Worm (Caenorhabditis elegans) whole organism, midembryonic: Measurements from ENCODE around the gene T02B11.8.
"Not testable (repeated sequence)": the region's sequence is repeated elsewhere in the genome, so short reads cannot be mapped to it uniquely, and the experiment has no call there.

ENCODE experiments used
- T22C8.4 ChIP-seq: fragments of 200-800 bp; sonication (Bioruptor generic); IDR thresholded peaks from 2 replicates; pipeline ENCODE4 v1.3.6; 2022; ENCODE audit warnings: missing genetic modification characterization, missing compliant biosample characterization
- cog-1 ChIP-seq: sonication (generic microtip); optimal IDR thresholded peaks from 2 replicates; lab custom pipeline; 2016; ENCODE audit warnings: missing genetic modification characterization, missing compliant biosample characterization
- flt-1 ChIP-seq: fragments of 200-800 bp; sonication (Bioruptor generic); IDR thresholded peaks from 2 replicates; pipeline ENCODE4 v1.3.6; 2022; ENCODE audit warnings: missing genetic modification characterization, missing compliant biosample characterization
- klf-2 ChIP-seq: fragments of 200-800 bp; sonication (Bioruptor generic); conservative IDR thresholded peaks from 2 replicates; pipeline ENCODE4 v1.3.6; 2022; ENCODE audit warnings: missing genetic modification reagents, missing genetic modification characterization, missing compliant biosample characterization
- med-1 ChIP-seq: sonication (generic microtip); optimal IDR thresholded peaks from 2 replicates; lab custom pipeline; 2017; ENCODE audit warnings: missing genetic modification characterization, mild to moderate bottlenecking, missing compliant biosample characterization, antibody characterized with exemption, missing genetic modification reagents; ENCODE audit not compliant: insufficient read depth
- ref-1 ChIP-seq: fragments of 200-800 bp; sonication (Bioruptor generic); conservative IDR thresholded peaks from 2 replicates; pipeline ENCODE4 v1.3.6; 2022; ENCODE audit warnings: missing genetic modification reagents, missing genetic modification characterization, missing compliant biosample characterization
- tab-1 ChIP-seq: fragments of 200-800 bp; sonication (Bioruptor generic); IDR thresholded peaks from 2 replicates; pipeline ENCODE4 v1.3.6; 2022; ENCODE audit warnings: missing genetic modification characterization, missing compliant biosample characterization
- ztf-23 ChIP-seq: fragments of 200-800 bp; sonication (Bioruptor generic); IDR thresholded peaks from 2 replicates; pipeline ENCODE4 v1.3.6; 2022; ENCODE audit warnings: missing genetic modification reagents, missing genetic modification characterization, missing compliant biosample characterization
- ztf-29 ChIP-seq: fragments of 200-800 bp; sonication (Bioruptor generic); IDR thresholded peaks from 2 replicates; pipeline ENCODE4 v1.3.6; 2022; ENCODE audit warnings: missing genetic modification reagents, missing genetic modification characterization, missing compliant biosample characterization

Gene T02B11.8

DNA sequence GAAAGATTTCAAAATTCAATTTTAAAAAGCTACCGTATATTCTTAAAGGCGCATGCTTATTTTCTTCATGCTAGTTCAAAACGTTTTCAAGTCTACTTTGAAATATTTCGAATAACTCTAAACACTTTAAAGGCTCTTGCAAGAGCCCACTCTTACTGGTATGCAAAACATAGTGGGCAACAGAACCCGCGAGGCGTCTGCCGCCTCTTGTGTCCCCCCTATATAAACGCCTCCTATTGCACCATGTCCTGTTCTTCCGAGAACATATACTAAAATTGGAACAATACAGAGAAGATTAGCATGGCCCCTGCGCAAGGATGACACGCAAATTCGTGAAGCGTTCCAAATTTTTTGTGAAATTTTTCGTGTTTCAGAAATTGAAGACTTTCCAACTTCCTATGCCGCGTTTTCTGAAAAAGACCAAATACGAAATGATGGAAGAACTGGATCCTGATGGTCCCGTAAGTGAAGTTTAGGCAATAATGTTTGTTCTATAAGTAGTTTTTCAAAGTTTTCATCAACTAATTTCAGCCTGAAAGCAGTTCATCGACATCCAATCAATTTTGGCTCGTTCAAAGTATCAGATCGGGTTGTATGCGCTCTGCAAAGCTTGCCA is 19.5 kb downstream of the T02B11.8 start:
- 0 out of 2 replicates have a peak, but pooled peaks have one; percentile 17 for TF ChIP-seq ztf-29 (GFP tag; lab: Robert Waterston, UW)
- 0 out of 2 replicates have a peak, but pooled peaks have one; percentile 49 for TF ChIP-seq flt-1 (GFP tag; lab: Robert Waterston, UW)
- no peak for TF ChIP-seq klf-2 (GFP tag; lab: Robert Waterston, UW)

DNA sequence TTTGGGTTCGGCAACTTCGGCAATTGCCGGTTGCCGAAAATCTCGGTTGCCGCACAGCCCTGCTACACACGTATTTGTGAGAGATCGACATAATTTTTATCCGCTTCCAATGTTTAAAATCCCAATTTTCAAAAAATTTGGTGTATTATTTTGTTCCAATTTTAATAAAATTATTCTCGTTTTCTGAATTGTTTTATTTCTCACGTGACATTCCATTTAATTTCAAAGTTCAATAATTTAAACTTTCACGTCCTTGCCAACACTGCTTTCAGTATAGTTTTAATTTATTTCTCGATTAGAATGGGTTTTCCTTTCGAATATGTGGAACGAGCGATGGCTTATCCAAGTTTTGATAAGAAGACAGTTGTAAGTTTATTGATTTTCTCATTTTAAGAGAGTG is 21.9 kb downstream of the T02B11.8 start, which contains the start of gene K09C6.2:
Gene K09C6.2, plus strand, starts transcription at position 301 of the 400 bp plus-strand sequence.
- TF ChIP-seq ztf-29 (GFP tag; lab: Robert Waterston, UW) (no peak), flt-1 (GFP tag; lab: Robert Waterston, UW) (no peak), klf-2 (GFP tag; lab: Robert Waterston, UW) (no peak), ztf-23 (GFP tag; lab: Robert Waterston, UW) (no peak), tab-1 (GFP tag; lab: Robert Waterston, UW) (no peak), ref-1 (GFP tag; lab: Robert Waterston, UW) (no peak), med-1 (no peak), cog-1 (no peak), T22C8.4 (no peak)

DNA sequence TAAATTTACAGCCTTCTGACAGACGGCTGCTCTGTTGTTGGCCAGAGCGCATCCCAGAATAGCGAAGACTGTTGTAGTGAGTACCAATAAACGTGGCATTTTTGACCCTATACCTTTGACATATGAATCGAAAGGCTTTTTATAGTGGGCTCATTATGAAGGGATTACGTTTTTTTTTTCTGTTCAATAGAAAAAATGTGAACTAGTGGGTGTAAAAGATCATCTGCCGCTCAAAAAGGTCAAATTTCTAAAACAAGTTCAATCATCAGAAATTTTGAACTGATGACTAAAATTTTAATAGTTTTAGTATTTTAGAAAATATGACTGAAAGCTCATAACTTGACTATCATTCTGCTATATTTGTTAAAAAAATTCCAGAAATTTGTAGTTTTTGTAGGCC is 23.5 kb downstream of the T02B11.8 start, which contains the start of gene K09C6.9:
Gene K09C6.9, minus strand, starts transcription at position 101 of the 400 bp plus-strand sequence.
- no peak for TF ChIP-seq med-1
- TF ChIP-seq ztf-23 (GFP tag; lab: Robert Waterston, UW) = no peak
- TF ChIP-seq ztf-29 (GFP tag; lab: Robert Waterston, UW) = no peak
- no peak for TF ChIP-seq flt-1 (GFP tag; lab: Robert Waterston, UW)
- no peak for TF ChIP-seq ref-1 (GFP tag; lab: Robert Waterston, UW)
- TF ChIP-seq T22C8.4 = no peak
- no peak for TF ChIP-seq cog-1
- TF ChIP-seq klf-2 (GFP tag; lab: Robert Waterston, UW) = no peak
- no peak for TF ChIP-seq tab-1 (GFP tag; lab: Robert Waterston, UW)

DNA sequence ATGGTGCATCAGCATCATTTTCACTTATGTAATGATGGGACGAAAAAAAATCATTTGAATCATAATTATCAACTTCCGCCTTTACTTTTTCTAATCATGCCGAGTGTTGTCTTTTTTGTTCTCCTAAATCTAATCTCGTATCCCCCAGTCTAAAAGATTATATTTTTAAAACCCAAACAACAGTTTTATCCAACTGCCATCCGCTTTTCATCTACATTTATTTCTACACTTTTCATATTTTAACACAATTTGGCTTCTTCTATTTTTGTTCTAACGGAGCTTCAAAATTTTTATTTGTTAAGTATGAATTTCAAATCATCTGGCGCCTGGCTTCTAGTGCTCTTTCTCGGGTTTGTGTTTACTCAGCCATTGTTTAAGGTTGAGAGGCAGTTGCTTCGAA is 26.3 kb downstream of the T02B11.8 start, which contains the start of gene K09C6.3:
Gene K09C6.3, plus strand, starts transcription at position 301 of the 400 bp plus-strand sequence.
- TF ChIP-seq cog-1 = no peak
- TF ChIP-seq flt-1 (GFP tag; lab: Robert Waterston, UW) = no peak
- no peak for TF ChIP-seq tab-1 (GFP tag; lab: Robert Waterston, UW)
- TF ChIP-seq T22C8.4 = no peak
- no peak for TF ChIP-seq ref-1 (GFP tag; lab: Robert Waterston, UW)
- TF ChIP-seq med-1 = no peak
- TF ChIP-seq klf-2 (GFP tag; lab: Robert Waterston, UW) = no peak
- no peak for TF ChIP-seq ztf-23 (GFP tag; lab: Robert Waterston, UW)
- no peak for TF ChIP-seq ztf-29 (GFP tag; lab: Robert Waterston, UW)

DNA sequence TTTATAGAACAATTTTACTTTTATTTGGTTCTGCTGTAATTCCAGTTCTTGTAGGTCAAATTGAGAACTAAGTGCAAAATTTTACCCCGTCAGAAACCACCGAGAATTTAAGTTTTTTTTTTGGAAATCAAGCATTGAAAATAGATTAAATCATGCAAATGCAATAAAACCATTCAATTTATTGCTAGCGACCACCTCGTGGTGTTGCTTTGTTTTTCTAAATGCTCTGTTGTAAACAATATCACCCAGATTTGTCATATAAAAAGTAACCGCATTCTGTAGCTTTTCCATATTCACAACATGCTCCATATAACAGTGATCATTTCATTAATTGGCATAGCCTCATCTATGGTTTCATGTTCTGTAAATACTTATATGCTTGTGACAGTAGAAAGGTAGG is 29.0 kb downstream of the T02B11.8 start, which contains the start of gene srbc-12:
Gene srbc-12, plus strand, starts transcription at position 301 of the 400 bp plus-strand sequence.
- no peak for TF ChIP-seq ztf-29 (GFP tag; lab: Robert Waterston, UW)
- TF ChIP-seq tab-1 (GFP tag; lab: Robert Waterston, UW) = no peak
- no peak for TF ChIP-seq klf-2 (GFP tag; lab: Robert Waterston, UW)
- TF ChIP-seq flt-1 (GFP tag; lab: Robert Waterston, UW) = no peak
- no peak for TF ChIP-seq T22C8.4
- no peak for TF ChIP-seq ztf-23 (GFP tag; lab: Robert Waterston, UW)
- TF ChIP-seq med-1 = no peak
- TF ChIP-seq ref-1 (GFP tag; lab: Robert Waterston, UW) = no peak
- TF ChIP-seq cog-1 = no peak

DNA sequence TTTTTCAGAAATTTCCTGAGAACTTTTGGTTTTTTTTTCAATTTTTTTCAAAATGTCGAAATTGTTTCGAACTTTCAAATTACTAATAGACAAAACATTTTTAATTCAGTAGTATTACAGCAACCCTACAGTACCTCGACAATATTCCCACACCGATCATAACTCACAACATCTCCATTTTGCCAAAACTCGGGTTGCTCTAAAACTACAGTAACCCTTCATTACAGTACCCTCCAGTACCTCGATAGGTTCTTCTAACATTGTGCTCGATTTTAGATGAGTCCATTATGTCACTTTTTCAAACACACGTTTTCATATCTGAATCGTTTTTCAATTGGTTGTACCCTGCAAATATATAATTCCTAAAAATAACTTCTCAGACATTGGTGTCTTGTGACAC is 29.4 kb downstream of the T02B11.8 start:
- TF ChIP-seq T22C8.4 (no peak), cog-1 (no peak), ztf-29 (GFP tag; lab: Robert Waterston, UW) (no peak), flt-1 (GFP tag; lab: Robert Waterston, UW) (no peak), klf-2 (GFP tag; lab: Robert Waterston, UW) (no peak), tab-1 (GFP tag; lab: Robert Waterston, UW) (no peak), ref-1 (GFP tag; lab: Robert Waterston, UW) (no peak), med-1 (no peak)

DNA sequence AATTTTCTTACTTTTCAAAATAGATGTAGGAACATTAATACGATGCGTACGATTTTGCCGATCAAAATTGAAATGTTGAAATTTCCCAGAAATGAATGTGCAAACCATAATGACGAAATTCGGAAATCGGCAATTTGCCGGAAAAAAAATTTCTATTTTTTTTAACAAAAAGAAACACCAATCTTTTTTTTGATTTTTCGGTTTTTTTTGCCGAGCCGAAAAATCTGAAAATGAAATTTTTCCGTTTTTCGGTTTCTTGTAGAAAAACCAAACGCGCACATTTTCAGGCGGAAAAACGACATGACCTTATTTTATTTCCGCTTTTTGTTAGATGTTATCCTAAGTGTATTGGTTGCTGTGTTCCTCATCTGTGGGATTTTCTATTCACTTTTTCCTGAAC is 30.9 kb downstream of the T02B11.8 start, which contains the start of gene srbc-13:
Gene srbc-13, plus strand, starts transcription at position 301 of the 400 bp plus-strand sequence.
- TF ChIP-seq ref-1 (GFP tag; lab: Robert Waterston, UW) (no peak), ztf-23 (GFP tag; lab: Robert Waterston, UW) (no peak), cog-1 (no peak), med-1 (no peak), tab-1 (GFP tag; lab: Robert Waterston, UW) (no peak), klf-2 (GFP tag; lab: Robert Waterston, UW) (no peak), T22C8.4 (no peak), ztf-29 (GFP tag; lab: Robert Waterston, UW) (no peak), flt-1 (GFP tag; lab: Robert Waterston, UW) (no peak)

DNA sequence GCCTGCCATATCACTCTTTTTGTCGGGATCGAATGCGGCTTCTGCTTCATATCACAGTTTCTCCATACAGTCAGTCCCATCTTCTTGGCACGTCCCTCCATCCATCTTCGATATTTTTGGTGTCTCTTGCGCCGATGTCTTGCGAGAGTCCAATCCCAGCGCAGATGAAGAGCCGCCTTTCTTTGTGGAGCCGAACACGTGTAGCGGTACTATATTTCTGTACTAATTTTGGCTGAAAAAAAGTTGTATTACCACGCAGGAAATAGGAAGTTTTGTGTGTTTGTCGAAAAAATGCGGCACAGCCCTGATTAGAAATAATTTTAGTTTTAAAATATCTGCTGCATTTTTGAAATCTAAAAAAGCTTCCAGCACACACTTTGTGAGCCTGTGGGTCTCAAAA is 35.3 kb downstream of the T02B11.8 start, which contains the start of gene K09C6.8:
Gene K09C6.8, minus strand, starts transcription at position 101 of the 400 bp plus-strand sequence.
- not testable (repeated sequence) for TF ChIP-seq cog-1; ref-1 (GFP tag; lab: Robert Waterston, UW); ztf-23 (GFP tag; lab: Robert Waterston, UW)

DNA sequence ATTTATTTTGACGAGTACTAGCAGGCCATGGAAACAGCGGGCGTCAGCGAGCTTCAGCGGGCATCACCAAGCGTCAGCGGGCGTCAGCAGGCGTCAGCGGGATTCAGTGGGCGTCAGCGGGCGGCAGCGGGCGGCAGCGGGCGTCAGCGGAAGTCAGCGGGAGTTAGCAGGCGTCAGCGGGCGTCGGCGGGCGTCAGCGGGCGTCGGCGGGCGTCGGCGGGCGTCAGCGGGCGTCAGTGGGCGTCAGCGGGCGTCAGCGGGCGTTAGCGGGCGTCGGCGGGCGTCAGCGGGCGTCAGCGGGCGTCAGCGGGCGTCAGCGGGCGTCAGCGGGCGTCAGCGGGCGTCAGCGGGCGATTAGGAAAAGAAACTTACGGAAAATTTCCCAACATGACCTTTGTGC is 35.9 kb downstream of the T02B11.8 start:
- no peak for TF ChIP-seq ztf-29 (GFP tag; lab: Robert Waterston, UW)
- no peak for TF ChIP-seq flt-1 (GFP tag; lab: Robert Waterston, UW)
- no peak for TF ChIP-seq cog-1
- no peak for TF ChIP-seq med-1

DNA sequence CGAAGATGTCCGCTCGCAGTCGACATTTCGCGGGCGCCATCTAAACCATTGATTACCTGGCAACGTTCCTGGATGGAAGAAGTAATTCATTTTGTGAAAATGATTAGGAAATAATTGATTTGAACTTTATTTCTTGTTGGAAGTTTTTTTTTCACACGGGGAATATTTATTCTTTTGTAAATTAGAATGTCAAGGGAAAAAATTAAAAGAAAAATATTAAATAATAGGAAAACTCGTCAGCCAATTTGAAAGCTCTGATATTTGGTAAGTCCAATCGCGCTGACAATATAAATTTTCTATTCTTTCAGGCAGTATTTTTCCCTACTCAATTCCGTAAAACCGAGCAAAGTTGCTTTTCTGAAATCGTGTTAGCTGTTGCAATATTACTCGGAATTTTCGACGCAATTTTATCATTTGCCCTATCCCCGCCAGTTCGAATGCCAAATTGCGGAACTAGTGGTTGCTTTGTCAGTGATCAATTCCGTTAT is 39.4 kb downstream of the T02B11.8 start, which contains the start of the genes K09C6.7 and K09C6.10:
Gene K09C6.7, minus strand, starts transcription at position 101 of the 488 bp plus-strand sequence.
Gene K09C6.10, plus strand, starts transcription at position 438 of the 488 bp plus-strand sequence.
- TF ChIP-seq cog-1; ztf-23 (GFP tag; lab: Robert Waterston, UW); klf-2 (GFP tag; lab: Robert Waterston, UW): not testable (repeated sequence)
